Fruit fly (Drosophila melanogaster) whole organism, embryonic: ENCODE results near the gene CG14995.

Experiments used
- Ada2b ChIP-seq: fragments of 200-800 bp; sonication (Bioruptor generic); IDR thresholded peaks from 2 replicates; pipeline ENCODE4 v1.3.6; 2022; ENCODE audit warnings: missing biosample characterization, missing genetic modification characterization
- Adf1 ChIP-seq: fragments of 200-800 bp; sonication (Bioruptor generic); IDR thresholded peaks from 2 replicates; pipeline ENCODE4 v1.3.6; 2022; ENCODE audit warnings: missing biosample characterization, missing genetic modification characterization
- Atf-2 ChIP-seq: fragments of 200-800 bp; sonication (Bioruptor generic); optimal IDR thresholded peaks from 2 replicates; lab custom pipeline; 2016; ENCODE audit warnings: missing biosample characterization, missing genetic modification characterization
- CG10147 ChIP-seq: fragments of 200-800 bp; sonication (Bioruptor generic); optimal IDR thresholded peaks from 2 replicates; lab custom pipeline; 2019; ENCODE audit warnings: missing biosample characterization, mild to moderate bottlenecking, missing genetic modification characterization, moderate library complexity
- CG10267 ChIP-seq: fragments of 200-800 bp; sonication (Bioruptor generic); optimal IDR thresholded peaks from 2 replicates; lab custom pipeline; 2018; ENCODE audit warnings: missing biosample characterization, mild to moderate bottlenecking, missing genetic modification characterization, moderate library complexity
- CG10321 ChIP-seq: fragments of 200-800 bp; sonication (Bioruptor generic); IDR thresholded peaks from 2 replicates; pipeline ENCODE4 v1.3.6; 2022; ENCODE audit warnings: missing biosample characterization, missing genetic modification characterization
- CG10366 ChIP-seq: fragments of 200-800 bp; sonication (Bioruptor generic); IDR thresholded peaks from 2 replicates; pipeline ENCODE4 v1.3.6; 2022; ENCODE audit warnings: missing biosample characterization, missing genetic modification characterization
- CG11093 ChIP-seq: fragments of 200-800 bp; sonication (Bioruptor generic); IDR thresholded peaks from 3 replicates; pipeline ENCODE4 v1.3.6; 2022; ENCODE audit warnings: missing biosample characterization, missing genetic modification characterization
- CG12071 ChIP-seq: fragments of 200-800 bp; sonication (Bioruptor generic); optimal IDR thresholded peaks from 3 replicates; lab custom pipeline; 2018; ENCODE audit warnings: missing biosample characterization, mild to moderate bottlenecking, missing genetic modification characterization
- CG17829 ChIP-seq: fragments of 200-800 bp; optimal IDR thresholded peaks from 2 replicates; lab custom pipeline; 2019; ENCODE audit warnings: missing biosample characterization, mild to moderate bottlenecking, missing genetic modification characterization, moderate library complexity
- CG1832 ChIP-seq: fragments of 200-800 bp; sonication (Bioruptor generic); optimal IDR thresholded peaks from 2 replicates; lab custom pipeline; 2017; ENCODE audit warnings: missing biosample characterization, mild to moderate bottlenecking, missing genetic modification characterization, inconsistent platforms
- CG2678 ChIP-seq: fragments of 200-800 bp; sonication (Bioruptor generic); optimal IDR thresholded peaks from 3 replicates; lab custom pipeline; 2019; ENCODE audit warnings: missing biosample characterization, mild to moderate bottlenecking, missing genetic modification characterization, moderate library complexity
- CG3065 ChIP-seq: fragments of 200-800 bp; sonication (Bioruptor generic); optimal IDR thresholded peaks from 2 replicates; lab custom pipeline; 2016; ENCODE audit warnings: missing biosample characterization, missing genetic modification characterization
- CG3281 ChIP-seq: fragments of 200-800 bp; sonication (Bioruptor generic); optimal IDR thresholded peaks from 3 replicates; lab custom pipeline; 2017; ENCODE audit warnings: missing biosample characterization, mild to moderate bottlenecking, missing genetic modification characterization
- CG33213 ChIP-seq: fragments of 200-800 bp; sonication (Bioruptor generic); optimal IDR thresholded peaks from 3 replicates; lab custom pipeline; 2016; ENCODE audit warnings: missing biosample characterization, missing genetic modification characterization
- CG33557 ChIP-seq: fragments of 200-800 bp; sonication (Bioruptor generic); optimal IDR thresholded peaks from 2 replicates; lab custom pipeline; 2019; ENCODE audit warnings: missing biosample characterization, mild to moderate bottlenecking, missing genetic modification characterization, moderate library complexity
- CG4617 ChIP-seq: fragments of 200-800 bp; sonication (Bioruptor generic); optimal IDR thresholded peaks from 3 replicates; lab custom pipeline; 2016; ENCODE audit warnings: missing biosample characterization, missing genetic modification characterization, borderline replicate concordance
- CG6272 ChIP-seq: fragments of 200-800 bp; sonication (Bioruptor generic); IDR thresholded peaks from 2 replicates; pipeline ENCODE4 v1.3.6; 2022; ENCODE audit warnings: missing biosample characterization, missing genetic modification characterization
- CG7987 ChIP-seq: fragments of 200-800 bp; sonication (Bioruptor generic); optimal IDR thresholded peaks from 2 replicates; lab custom pipeline; 2018; ENCODE audit warnings: missing biosample characterization, mild to moderate bottlenecking, missing genetic modification characterization, moderate library complexity
- CG9876 ChIP-seq: fragments of 200-800 bp; sonication (Bioruptor generic); optimal IDR thresholded peaks from 2 replicates; lab custom pipeline; 2016; ENCODE audit warnings: missing biosample characterization, missing genetic modification characterization
- Doc3 ChIP-seq: fragments of 200-800 bp; sonication (Bioruptor generic); IDR thresholded peaks from 3 replicates; pipeline ENCODE4 v1.3.6; 2022; ENCODE audit warnings: missing biosample characterization, missing genetic modification characterization; ENCODE audit not compliant: partially characterized antibody
- E2f2 ChIP-seq: fragments of 200-800 bp; sonication (Bioruptor generic); IDR thresholded peaks from 2 replicates; pipeline ENCODE4 v1.3.6; 2022; ENCODE audit warnings: missing biosample characterization, missing genetic modification characterization
- Hr51 ChIP-seq, 2 experiments: fragments of 200-800 bp; sonication (Bioruptor generic); optimal IDR thresholded peaks; 2 replicates in 1 of 2; 3 replicates in 1 of 2; lab custom pipeline; 2016 to 2018; ENCODE audit warnings: missing biosample characterization in 2 of 2, missing genetic modification characterization in 2 of 2, mild to moderate bottlenecking in 1 of 2, moderate library complexity in 1 of 2
- Lpt ChIP-seq: fragments of >200 bp; optimal IDR thresholded peaks from 2 replicates; lab custom pipeline; 2018; ENCODE audit warnings: missing biosample characterization, missing genetic modification characterization
- Nf-YB ChIP-seq: fragments of 200-800 bp; sonication (Bioruptor generic); optimal IDR thresholded peaks from 3 replicates; lab custom pipeline; 2019; ENCODE audit warnings: missing biosample characterization, mild to moderate bottlenecking, missing genetic modification characterization, moderate library complexity
- Nf-YC ChIP-seq: fragments of 200-800 bp; optimal IDR thresholded peaks from 3 replicates; lab custom pipeline; 2019; ENCODE audit warnings: missing biosample characterization, mild to moderate bottlenecking, missing genetic modification characterization, moderate library complexity
- Pdp1 ChIP-seq, 2 experiments: fragments of 200-800 bp; sonication (Bioruptor generic); optimal IDR thresholded peaks; 3 replicates each; lab custom pipeline; 2016; ENCODE audit warnings: missing biosample characterization in 2 of 2, missing genetic modification characterization in 2 of 2, mild to moderate bottlenecking in 1 of 2, moderate library complexity in 1 of 2
- Scr ChIP-seq: fragments of 200-800 bp; sonication (Bioruptor generic); IDR thresholded peaks from 2 replicates; pipeline ENCODE4 v1.3.6; 2022; ENCODE audit warnings: missing biosample characterization, missing genetic modification characterization; ENCODE audit not compliant: partially characterized antibody
- Sry-β ChIP-seq: fragments of 200-800 bp; sonication (Bioruptor generic); optimal IDR thresholded peaks from 2 replicates; lab custom pipeline; 2018; ENCODE audit warnings: missing biosample characterization, mild to moderate bottlenecking, missing genetic modification characterization, moderate library complexity
- Taf1 ChIP-seq: fragments of 200-800 bp; sonication (Bioruptor generic); IDR thresholded peaks from 2 replicates; pipeline ENCODE4 v1.3.6; 2022; ENCODE audit warnings: missing biosample characterization, missing genetic modification characterization
- ab ChIP-seq: fragments of 200-800 bp; sonication (Bioruptor generic); optimal IDR thresholded peaks from 2 replicates; lab custom pipeline; 2016; ENCODE audit warnings: missing biosample characterization, missing genetic modification characterization
- abd-A ChIP-seq: fragments of 200-800 bp; sonication (Bioruptor generic); optimal IDR thresholded peaks from 3 replicates; lab custom pipeline; 2019; ENCODE audit warnings: missing biosample characterization, mild to moderate bottlenecking, missing genetic modification characterization, moderate library complexity
- bbx ChIP-seq: fragments of 200-800 bp; sonication (Bioruptor generic); IDR thresholded peaks from 2 replicates; pipeline ENCODE4 v1.3.6; 2022; ENCODE audit warnings: missing biosample characterization, missing genetic modification characterization; ENCODE audit not compliant: partially characterized antibody
- bowl ChIP-seq: fragments of 200-800 bp; sonication (Bioruptor generic); IDR thresholded peaks from 2 replicates; pipeline ENCODE4 v1.3.6; 2022; ENCODE audit warnings: missing biosample characterization, missing genetic modification characterization
- cad ChIP-seq: fragments of >200 bp; optimal IDR thresholded peaks from 2 replicates; lab custom pipeline; 2017; ENCODE audit warnings: missing biosample characterization, missing genetic modification characterization
- ewg ChIP-seq: fragments of 200-800 bp; sonication (Bioruptor generic); optimal IDR thresholded peaks from 3 replicates; lab custom pipeline; 2017; ENCODE audit warnings: mild to moderate bottlenecking, missing biosample characterization, missing genetic modification reagents, missing genetic modification characterization
- h ChIP-seq: fragments of >200 bp; optimal IDR thresholded peaks from 2 replicates; lab custom pipeline; 2017
- ham ChIP-seq: fragments of 200-800 bp; sonication (Bioruptor generic); IDR thresholded peaks from 2 replicates; pipeline ENCODE4 v1.3.6; 2022; ENCODE audit warnings: missing biosample characterization, missing genetic modification characterization
- inv ChIP-seq: fragments of 200-800 bp; sonication (Bioruptor generic); IDR thresholded peaks from 2 replicates; pipeline ENCODE4 v1.3.6; 2022; ENCODE audit warnings: missing biosample characterization, missing genetic modification characterization; ENCODE audit not compliant: partially characterized antibody
- lola ChIP-seq, 3 experiments: fragments of >200 bp in 2 of 3; fragments of 200-800 bp in 1 of 3; sonication (Bioruptor generic) in 1 of 3; optimal IDR thresholded peaks; 2 replicates each; lab custom pipeline; 2017 to 2019; ENCODE audit warnings: missing biosample characterization in 3 of 3, missing genetic modification characterization in 3 of 3, mild to moderate bottlenecking in 1 of 3, moderate library complexity in 1 of 3
- luna ChIP-seq: fragments of 200-800 bp; sonication (Bioruptor generic); optimal IDR thresholded peaks from 2 replicates; lab custom pipeline; 2016; ENCODE audit warnings: missing biosample characterization, missing genetic modification characterization
- onecut ChIP-seq: fragments of 200-800 bp; sonication (Bioruptor generic); IDR thresholded peaks from 2 replicates; pipeline ENCODE4 v1.3.6; 2022; ENCODE audit warnings: missing biosample characterization, missing genetic modification characterization
- org-1 ChIP-seq: fragments of 200-800 bp; sonication (Bioruptor generic); optimal IDR thresholded peaks from 2 replicates; lab custom pipeline; 2017; ENCODE audit warnings: missing biosample characterization, missing genetic modification characterization
- pb ChIP-seq: fragments of 200-800 bp; sonication (Bioruptor generic); optimal IDR thresholded peaks from 3 replicates; lab custom pipeline; 2016; ENCODE audit warnings: missing biosample characterization, missing genetic modification characterization
- psq ChIP-seq: fragments of 200-800 bp; sonication (Bioruptor generic); optimal IDR thresholded peaks from 2 replicates; lab custom pipeline; 2017; ENCODE audit warnings: missing biosample characterization, missing genetic modification characterization
- repo ChIP-seq: fragments of 200-800 bp; sonication (Bioruptor generic); optimal IDR thresholded peaks from 2 replicates; lab custom pipeline; 2016; ENCODE audit warnings: missing biosample characterization, missing genetic modification characterization
- seq ChIP-seq: fragments of 200-800 bp; sonication (Bioruptor generic); IDR thresholded peaks from 2 replicates; pipeline ENCODE4 v1.3.6; 2022; ENCODE audit warnings: missing biosample characterization, missing genetic modification characterization
- tx ChIP-seq: fragments of 200-800 bp; sonication (Bioruptor generic); optimal IDR thresholded peaks from 2 replicates; lab custom pipeline; 2016; ENCODE audit warnings: missing biosample characterization, missing genetic modification characterization
- zfh2 ChIP-seq: fragments of 200-800 bp; sonication (Bioruptor generic); optimal IDR thresholded peaks from 2 replicates; lab custom pipeline; 2016; ENCODE audit warnings: missing biosample characterization, missing genetic modification characterization

CG14995 gene

DNA sequence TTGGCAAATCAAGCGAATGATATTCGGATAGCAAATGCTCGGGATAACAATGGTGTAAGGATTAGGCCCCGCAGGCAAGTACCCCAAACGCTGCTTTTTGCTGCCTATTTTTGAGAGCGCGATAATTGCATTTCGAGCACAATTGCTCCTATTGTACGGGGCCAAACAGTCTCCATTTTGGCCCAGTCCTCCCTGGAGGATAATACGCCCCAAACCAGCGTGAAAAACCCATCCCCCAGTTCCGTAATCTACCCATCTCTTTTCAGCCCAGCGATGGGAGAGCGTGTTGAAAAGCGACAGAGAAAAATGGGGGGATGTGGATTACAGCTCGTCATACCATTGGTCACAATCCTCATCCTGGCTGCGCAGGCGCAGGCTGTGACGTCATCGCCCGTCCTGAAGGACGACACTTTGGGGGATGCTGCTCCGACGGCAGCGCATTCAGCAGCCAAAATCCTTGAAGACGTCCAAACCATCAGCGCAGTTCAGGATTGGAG lies 14.3 kb downstream of the CG14995 start, which contains the start of gene Gad1:
Gene Gad1, minus strand, starts transcription at position 51 of the 497 bp plus-strand sequence.
- TF ChIP-seq abd-A: peak; percentile 35
- no peak for TF ChIP-seq bowl (GFP tag; lab: Robert Waterston, UW)
- no peak for TF ChIP-seq Lpt (GFP tag; lab: Kevin White, UChicago)
- TF ChIP-seq tx (GFP tag; lab: Kevin White, UChicago): no peak
- no peak for TF ChIP-seq CG3065
- TF ChIP-seq CG9876: no peak
- peak; percentile 94 for TF ChIP-seq Nf-YB
- TF ChIP-seq luna: no peak
- no peak for TF ChIP-seq CG10267 (tag; lab: Kevin White, UChicago)
- no peak for TF ChIP-seq CG17829 (tag; lab: Kevin White, UChicago)
- TF ChIP-seq CG33213 (GFP tag; lab: Kevin White, UChicago): no peak
- TF ChIP-seq Atf-2: no peak
- peak; percentile 61 for TF ChIP-seq CG12071
- no peak for TF ChIP-seq cad (GFP tag; lab: Kevin White, UChicago)
- no peak for TF ChIP-seq Ada2b (GFP tag; lab: Robert Waterston, UW)
- TF ChIP-seq psq (GFP tag; lab: Kevin White, UChicago): no peak
- no peak for TF ChIP-seq CG6272
- TF ChIP-seq ham (GFP tag; lab: Robert Waterston, UW): no peak
- TF ChIP-seq zfh2 (GFP tag; lab: Kevin White, UChicago): no peak
- peak; percentile 61 for TF ChIP-seq CG10321 (GFP tag; lab: Robert Waterston, UW)
- peak in 1 of 2 experiments; percentile 31 for TF ChIP-seq Pdp1 (GFP tag; optimal IDR thresholded peaks at IDR 0.05; lab: Kevin White, UChicago)
- TF ChIP-seq lola (GFP tag; optimal IDR thresholded peaks at IDR 0.05; lab: Kevin White, UChicago): no peak
- TF ChIP-seq CG3281 (GFP tag; lab: Kevin White, UChicago): no peak
- TF ChIP-seq CG4617 (GFP tag; lab: Kevin White, UChicago): no peak
- TF ChIP-seq Sry-β (GFP tag; lab: Kevin White, UChicago): no peak
- TF ChIP-seq CG11093: no peak
- TF ChIP-seq repo (GFP tag; lab: Kevin White, UChicago): no peak
- no peak for TF ChIP-seq CG2678 (tag; lab: Kevin White, UChicago)
- TF ChIP-seq Scr (GFP tag; lab: Robert Waterston, UW): no peak
- TF ChIP-seq Adf1 (GFP tag; lab: Robert Waterston, UW): no peak
- TF ChIP-seq CG7987 (GFP tag; lab: Kevin White, UChicago): no peak
- TF ChIP-seq onecut: no peak
- TF ChIP-seq bbx (GFP tag; lab: Robert Waterston, UW): no peak
- TF ChIP-seq pb: no peak
- no peak for TF ChIP-seq ab (GFP tag; lab: Kevin White, UChicago)
- peak; percentile 96 for TF ChIP-seq Nf-YC (tag; lab: Kevin White, UChicago)
- TF ChIP-seq h (lab: Kevin White, UChicago): no peak
- TF ChIP-seq ewg (GFP tag; lab: Kevin White, UChicago): peak; percentile 93
- TF ChIP-seq E2f2 (GFP tag; lab: Robert Waterston, UW): no peak
- no peak for TF ChIP-seq CG10147
- TF ChIP-seq CG1832 (GFP tag; lab: Kevin White, UChicago): peak; percentile 56
- TF ChIP-seq inv: no peak
- no peak for TF ChIP-seq CG33557 (GFP tag; lab: Kevin White, UChicago)
- TF ChIP-seq Taf1 (GFP tag; lab: Robert Waterston, UW): no peak
- no peak for TF ChIP-seq Hr51 (GFP tag; optimal IDR thresholded peaks at IDR 0.05; lab: Kevin White, UChicago)
- peak; percentile 74; the same call in 1 of the 2 replicates for TF ChIP-seq seq (GFP tag; lab: Robert Waterston, UW)
- no peak for TF ChIP-seq CG10366 (GFP tag; lab: Robert Waterston, UW)
- TF ChIP-seq Doc3 (GFP tag; lab: Robert Waterston, UW): no peak
- TF ChIP-seq org-1 (GFP tag; lab: Kevin White, UChicago): no peak
